Fruit fly (Drosophila melanogaster) S2 (cell line): ENCODE results near the gene Hrs.

Source experiments
- CG8478 ChIP-seq: fragments of >200 bp; optimal IDR thresholded peaks from 2 replicates; lab custom pipeline; 2018
- CTCF ChIP-seq, 2 experiments: fragments of >200 bp; optimal IDR thresholded peaks; 2 replicates each; lab custom pipeline; 2018

Gene Hrs

DNA sequence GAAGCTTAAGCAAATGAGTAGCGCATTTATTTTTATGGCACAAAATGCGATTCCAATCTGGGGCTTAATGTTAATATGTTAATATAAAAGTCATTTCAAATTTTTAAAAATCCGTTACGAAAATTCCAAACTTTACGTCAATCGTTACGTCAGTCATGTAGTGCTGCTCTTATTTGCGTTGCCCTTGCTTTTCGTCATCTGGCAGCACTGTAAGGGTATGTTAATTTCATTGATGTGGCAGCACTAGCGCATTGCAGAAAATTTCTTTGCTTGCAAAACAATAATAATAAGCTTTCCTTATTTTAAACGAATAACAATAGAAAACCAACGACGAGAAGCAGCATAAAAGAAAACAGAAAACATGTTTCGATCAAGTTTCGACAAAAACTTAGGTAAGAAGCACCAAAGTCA is at the start of gene Hrs:
Gene Hrs, plus strand, starts transcription at position 167 of the 411 bp plus-strand sequence.
- TF ChIP-seq CTCF (optimal IDR thresholded peaks at IDR 0.05; lab: Kevin White, UChicago) (peak; percentile 25 to 54), CG8478 (no peak)

dm6 chr2L:2696337-2696736 is 43.4 kb upstream of the Hrs start, which contains the start of gene Trf5:
Gene Trf5, minus strand, starts transcription at chr2L:2696437.
- TF ChIP-seq CG8478 (no peak), CTCF (optimal IDR thresholded peaks at IDR 0.05; lab: Kevin White, UChicago) (no peak)

- no peak for TF ChIP-seq CTCF (optimal IDR thresholded peaks at IDR 0.05; lab: Kevin White, UChicago)
- no peak for TF ChIP-seq CG8478
These were observed 19.4 kb upstream of the Hrs start for dm6 chr2L:2720368-2720767.

dm6 chr2L:2721317-2721716 is 18.5 kb upstream of the Hrs start:
- TF ChIP-seq CG8478 (no peak), CTCF (optimal IDR thresholded peaks at IDR 0.05; lab: Kevin White, UChicago) (no peak)

DNA sequence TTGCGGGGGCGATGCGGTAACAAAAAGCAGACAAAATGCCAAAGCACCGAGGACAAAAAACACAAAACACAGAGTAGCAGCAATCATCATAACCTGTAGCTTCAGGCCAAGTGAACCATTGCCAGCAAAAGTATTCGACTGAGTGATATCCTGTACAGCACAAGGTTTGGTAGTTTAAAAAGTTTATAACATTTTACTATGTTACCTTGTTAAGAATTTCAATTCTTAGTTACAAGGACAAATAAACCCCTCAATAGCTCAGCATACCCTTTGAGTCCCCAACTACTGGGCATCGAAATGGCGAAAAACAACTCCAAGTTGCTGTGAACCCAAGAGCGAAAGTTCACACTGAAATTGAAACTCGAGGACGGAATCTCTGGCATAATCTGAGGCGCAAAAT is 16.7 kb upstream of the Hrs start:
- no peak for TF ChIP-seq CG8478
- TF ChIP-seq CTCF (optimal IDR thresholded peaks at IDR 0.05; lab: Kevin White, UChicago), result no peak

dm6 chr2L:2724459-2724858 is 15.3 kb upstream of the Hrs start:
- TF ChIP-seq CG8478 (no peak), CTCF (optimal IDR thresholded peaks at IDR 0.05; lab: Kevin White, UChicago) (peak in 1 of 2 experiments; percentile 22)

DNA sequence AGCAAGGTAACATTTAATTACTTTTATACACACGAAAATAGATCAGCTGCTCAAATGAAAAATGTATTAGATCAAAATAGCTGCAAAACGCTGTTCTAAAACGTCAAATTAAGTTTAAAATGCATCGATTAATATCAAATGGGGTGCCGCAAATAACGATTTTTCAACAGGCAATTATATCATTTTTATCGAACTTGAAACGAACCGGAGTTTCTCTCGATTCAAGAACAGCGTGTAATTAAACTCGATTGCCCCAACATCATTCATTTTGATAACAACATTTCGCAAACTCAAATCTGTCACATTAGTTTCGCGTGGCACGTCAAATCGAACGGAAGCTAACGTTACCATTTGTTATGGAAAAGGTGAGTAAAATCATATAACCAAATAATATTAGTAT is 14.4 kb upstream of the Hrs start, which contains the start of gene CG31689:
Gene CG31689, plus strand, starts transcription at position 301 of the 400 bp plus-strand sequence.
- TF ChIP-seq CTCF (optimal IDR thresholded peaks at IDR 0.05; lab: Kevin White, UChicago) (no peak), CG8478 (no peak)

DNA sequence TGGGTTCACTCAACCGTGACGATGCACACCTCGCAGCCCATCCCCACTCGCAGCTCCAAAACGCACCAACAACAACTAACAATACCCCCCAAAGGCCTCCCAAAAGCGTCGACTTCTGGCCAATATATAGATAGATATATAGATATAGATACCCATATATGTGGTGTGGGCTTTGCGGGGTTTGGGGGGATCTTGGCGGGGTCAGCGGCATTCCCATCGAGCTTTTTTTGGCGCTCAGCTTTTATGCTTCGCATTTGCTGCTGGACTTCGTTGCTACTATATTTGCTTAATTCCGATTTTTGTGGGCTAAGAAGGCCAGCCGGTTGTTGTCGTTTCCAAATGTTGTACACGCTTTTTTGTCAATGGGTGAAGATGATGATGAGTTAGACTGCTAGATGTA is 12.4 kb upstream of the Hrs start:
- no peak for TF ChIP-seq CTCF (optimal IDR thresholded peaks at IDR 0.05; lab: Kevin White, UChicago)
- no peak for TF ChIP-seq CG8478

DNA sequence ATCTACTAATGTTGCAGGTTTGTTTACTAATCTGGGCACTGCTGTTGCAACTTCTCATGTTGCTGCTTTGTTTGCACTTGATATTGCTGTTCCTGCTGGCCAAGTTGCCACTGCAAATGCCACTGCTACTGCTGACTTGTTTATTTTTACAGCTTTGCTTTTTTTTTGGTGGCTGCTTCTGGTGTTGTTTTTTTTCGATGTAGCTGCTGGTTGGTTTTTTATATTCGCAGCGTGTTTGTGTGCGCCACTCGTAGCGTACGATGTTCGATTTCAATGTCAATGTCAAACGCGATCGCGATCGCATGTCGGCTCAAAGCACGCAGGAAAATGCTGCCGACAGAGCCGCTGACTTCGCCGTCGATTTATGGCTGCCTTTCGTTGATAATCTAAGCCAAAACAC is 12.0 kb upstream of the Hrs start:
- TF ChIP-seq CTCF (optimal IDR thresholded peaks at IDR 0.05; lab: Kevin White, UChicago) (no peak), CG8478 (no peak)

dm6 chr2L:2728577-2728976 is 11.2 kb upstream of the Hrs start:
- TF ChIP-seq CG8478 (no peak), CTCF (optimal IDR thresholded peaks at IDR 0.05; lab: Kevin White, UChicago) (no peak)

- TF ChIP-seq CTCF (optimal IDR thresholded peaks at IDR 0.05; lab: Kevin White, UChicago) (no peak), CG8478 (no peak)
These were observed 9.9 kb upstream of the Hrs start for dm6 chr2L:2729882-2730281.

DNA sequence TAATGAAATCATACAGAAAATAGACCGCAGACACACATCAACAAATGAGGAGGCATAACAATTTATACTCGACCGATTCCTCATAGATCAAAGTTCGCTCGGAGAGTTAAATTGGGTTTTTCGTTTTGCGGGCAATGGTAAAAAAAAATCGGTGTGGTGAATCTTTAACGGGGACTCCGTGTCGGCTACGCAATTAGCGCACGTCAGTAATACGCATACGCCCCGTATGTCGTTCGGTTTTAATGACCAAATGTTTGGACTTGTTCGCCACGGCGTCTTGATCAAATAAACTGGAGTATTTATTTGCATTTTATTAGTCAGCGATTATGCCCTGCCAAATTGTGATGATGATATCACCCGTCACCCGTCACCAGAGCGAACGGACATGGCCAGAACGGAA is 9.0 kb upstream of the Hrs start:
- no peak for TF ChIP-seq CTCF (optimal IDR thresholded peaks at IDR 0.05; lab: Kevin White, UChicago)
- no peak for TF ChIP-seq CG8478

dm6 chr2L:2731370-2732138 is 8.2 kb upstream of the Hrs start:
- no peak for TF ChIP-seq CG8478
- no peak for TF ChIP-seq CTCF (optimal IDR thresholded peaks at IDR 0.05; lab: Kevin White, UChicago)

DNA sequence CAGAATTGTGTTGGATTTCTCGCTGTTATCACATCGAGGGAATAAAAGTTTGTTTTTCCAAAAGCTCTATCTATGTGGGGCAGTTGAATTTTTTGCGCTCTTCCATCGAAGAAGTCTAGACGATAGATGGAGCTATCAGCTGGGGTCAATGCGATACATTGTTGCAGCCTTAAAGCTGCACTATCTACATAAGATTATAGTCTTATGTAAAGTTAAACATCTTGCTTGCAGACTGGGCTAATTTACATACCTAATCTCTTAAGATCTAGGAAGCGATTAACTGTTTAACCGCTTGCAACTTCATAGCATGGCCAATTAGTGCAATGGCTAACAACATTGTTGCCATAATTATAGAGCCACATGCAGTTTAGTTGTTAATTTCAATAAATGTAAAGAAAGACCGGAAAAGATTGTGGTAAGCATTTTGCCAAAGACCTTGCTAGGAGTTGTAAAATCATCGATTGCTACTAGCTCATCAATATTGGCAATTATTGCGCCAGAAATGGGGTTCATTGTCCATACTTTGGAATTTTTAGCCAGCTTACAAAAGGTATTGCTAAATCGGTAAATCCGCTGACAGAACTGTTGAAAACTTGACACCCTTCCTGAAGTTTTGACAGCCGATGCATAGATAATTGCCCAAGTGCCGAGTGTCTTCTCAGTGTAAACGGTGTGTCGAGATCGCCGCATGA is 7.5 kb upstream of the Hrs start:
- TF ChIP-seq CTCF (optimal IDR thresholded peaks at IDR 0.05; lab: Kevin White, UChicago) (no peak), CG8478 (no peak)

dm6 chr2L:2734215-2734614 is 5.6 kb upstream of the Hrs start:
- no peak for TF ChIP-seq CG8478

DNA sequence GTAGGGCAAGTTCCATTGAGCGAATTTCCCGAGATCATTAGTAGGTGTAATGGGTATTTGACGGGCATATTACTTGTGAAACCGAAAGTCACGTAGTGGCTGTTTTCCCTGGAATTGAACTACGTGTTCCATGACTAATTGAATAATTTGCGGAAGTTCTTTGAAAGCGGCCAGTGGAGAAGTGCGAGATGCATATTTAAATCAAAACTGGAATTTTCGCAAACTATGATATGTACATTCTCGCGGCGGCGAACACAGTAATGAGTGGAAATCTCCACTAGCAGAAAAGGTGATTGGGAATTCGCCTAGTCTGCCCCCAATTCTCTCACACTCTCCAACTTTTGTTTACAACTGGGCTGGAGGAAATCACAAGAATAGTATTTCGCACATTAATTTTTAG is 4.8 kb upstream of the Hrs start:
- TF ChIP-seq CG8478 (no peak), CTCF (optimal IDR thresholded peaks at IDR 0.05; lab: Kevin White, UChicago) (no peak)
